Worm (Caenorhabditis elegans) whole organism, young adult: Measurements from ENCODE around the gene K08B12.3.

ENCODE experiments used
- B0261.1 ChIP-seq: sonication (generic microtip); optimal IDR thresholded peaks from 2 replicates; lab custom pipeline; 2016; ENCODE audit warnings: mild to moderate bottlenecking, missing genetic modification characterization, moderate library complexity, missing compliant biosample characterization
- B0336.3 ChIP-seq: fragments of 200-800 bp; sonication (Bioruptor generic); IDR thresholded peaks from 2 replicates; pipeline ENCODE4 v1.3.6; 2022; ENCODE audit warnings: missing genetic modification characterization, missing compliant biosample characterization
- F23B12.7 ChIP-seq: sonication (generic microtip); optimal IDR thresholded peaks from 2 replicates; lab custom pipeline; 2017; ENCODE audit warnings: missing genetic modification characterization, mild to moderate bottlenecking, missing compliant biosample characterization, antibody characterized with exemption, moderate library complexity; ENCODE audit not compliant: insufficient read depth
- F37B4.10 ChIP-seq: fragments of 200-800 bp; sonication (Bioruptor generic); IDR thresholded peaks from 2 replicates; pipeline ENCODE4 v1.3.6; 2022; ENCODE audit warnings: missing genetic modification characterization, missing compliant biosample characterization
- F52B5.7 ChIP-seq: sonication (generic microtip); optimal IDR thresholded peaks from 2 replicates; lab custom pipeline; 2016; ENCODE audit warnings: mild to moderate bottlenecking, missing genetic modification characterization, missing compliant biosample characterization
- F57C9.4 ChIP-seq: sonication (generic microtip); optimal IDR thresholded peaks from 2 replicates; lab custom pipeline; 2017; ENCODE audit warnings: mild to moderate bottlenecking, missing genetic modification characterization, missing compliant biosample characterization
- T07F8.4 ChIP-seq: sonication (generic microtip); optimal IDR thresholded peaks from 2 replicates; lab custom pipeline; 2016; ENCODE audit warnings: mild to moderate bottlenecking, missing genetic modification characterization, moderate library complexity, missing compliant biosample characterization
- T26A5.8 ChIP-seq: sonication (generic microtip); optimal IDR thresholded peaks from 2 replicates; lab custom pipeline; 2016; ENCODE audit warnings: missing genetic modification characterization, missing compliant biosample characterization
- Y53G8AR.9 ChIP-seq: fragments of 200-800 bp; sonication (Bioruptor generic); conservative IDR thresholded peaks from 2 replicates; pipeline ENCODE4 v1.3.6; 2022; ENCODE audit warnings: missing genetic modification reagents, missing genetic modification characterization, missing compliant biosample characterization
- Y56A3A.18 ChIP-seq: fragments of 200-800 bp; sonication (Bioruptor generic); IDR thresholded peaks from 2 replicates; pipeline ENCODE4 v1.3.6; 2022; ENCODE audit warnings: missing genetic modification reagents, missing genetic modification characterization, missing compliant biosample characterization
- Y79H2A.3 ChIP-seq: fragments of 200-800 bp; sonication (Bioruptor generic); conservative IDR thresholded peaks from 2 replicates; pipeline ENCODE4 v1.3.6; 2022; ENCODE audit warnings: missing genetic modification reagents, missing genetic modification characterization, missing compliant biosample characterization
- ZK185.1 ChIP-seq: sonication (generic microtip); optimal IDR thresholded peaks from 2 replicates; lab custom pipeline; 2016; ENCODE audit warnings: mild to moderate bottlenecking, missing genetic modification characterization, missing compliant biosample characterization; ENCODE audit not compliant: poor library complexity, severe bottlenecking
- ama-1 ChIP-seq, 3 experiments: fragments of 150-350 bp in 1 of 3; sonication (generic microtip) in 2 of 3; optimal IDR thresholded peaks; 2 replicates each; lab custom pipeline; 2014 to 2018; ENCODE audit warnings: missing biosample characterization in 2 of 3, missing genetic modification characterization in 2 of 3, missing genetic modification reagents in 2 of 3
- aptf-3 ChIP-seq: fragments of 200-800 bp; sonication (Bioruptor generic); IDR thresholded peaks from 2 replicates; pipeline ENCODE4 v1.3.6; 2022; ENCODE audit warnings: missing genetic modification characterization, missing compliant biosample characterization
- atf-7 ChIP-seq: sonication (generic microtip); optimal IDR thresholded peaks from 2 replicates; lab custom pipeline; 2017; ENCODE audit warnings: mild to moderate bottlenecking, missing genetic modification characterization, missing compliant biosample characterization
- attf-3 ChIP-seq: fragments of 200-800 bp; sonication (Bioruptor generic); conservative IDR thresholded peaks from 2 replicates; pipeline ENCODE4 v1.3.6; 2022; ENCODE audit warnings: missing genetic modification reagents, missing genetic modification characterization, missing compliant biosample characterization
- attf-5 ChIP-seq: fragments of 200-800 bp; sonication (Bioruptor generic); optimal IDR thresholded peaks from 2 replicates; lab custom pipeline; 2018; ENCODE audit warnings: mild to moderate bottlenecking, missing genetic modification characterization, missing compliant biosample characterization
- bed-1 ChIP-seq: fragments of 200-800 bp; sonication (Bioruptor generic); IDR thresholded peaks from 2 replicates; pipeline ENCODE4 v1.3.6; 2022; ENCODE audit warnings: missing genetic modification reagents, missing genetic modification characterization, missing compliant biosample characterization
- ccch-3 ChIP-seq: fragments of 200-800 bp; sonication (Bioruptor generic); optimal IDR thresholded peaks from 2 replicates; lab custom pipeline; 2018; ENCODE audit warnings: mild to moderate bottlenecking, missing genetic modification characterization, missing compliant biosample characterization
- cebp-1 ChIP-seq, 2 experiments: fragments of 200-800 bp in 1 of 2; sonication (Bioruptor generic) in 1 of 2; sonication (generic microtip) in 1 of 2; IDR thresholded peaks in 1 of 2; optimal IDR thresholded peaks in 1 of 2; 2 replicates each; pipeline versions ENCODE4 v1.3.6 to Lab custom; 2017 to 2022; ENCODE audit warnings: missing compliant biosample characterization in 2 of 2, missing genetic modification characterization in 2 of 2, mild to moderate bottlenecking in 1 of 2, missing genetic modification reagents in 1 of 2, moderate library complexity in 1 of 2
- cebp-2 ChIP-seq: fragments of 200-800 bp; sonication (Bioruptor generic); IDR thresholded peaks from 2 replicates; pipeline ENCODE4 v1.3.6; 2022; ENCODE audit warnings: missing genetic modification characterization, missing compliant biosample characterization
- ceh-100 ChIP-seq: fragments of 200-800 bp; sonication (Bioruptor generic); IDR thresholded peaks from 2 replicates; pipeline ENCODE4 v1.3.6; 2022; ENCODE audit warnings: missing genetic modification reagents, missing genetic modification characterization, missing compliant biosample characterization
- dpl-1 ChIP-seq: fragments of 150-350 bp; optimal IDR thresholded peaks from 2 replicates; lab custom pipeline; 2014; ENCODE audit warnings: missing biosample characterization, missing genetic modification reagents, missing genetic modification characterization
- ets-4 ChIP-seq: fragments of 200-800 bp; sonication (Bioruptor generic); optimal IDR thresholded peaks from 2 replicates; lab custom pipeline; 2018; ENCODE audit warnings: mild to moderate bottlenecking, missing genetic modification characterization, missing compliant biosample characterization
- gei-17 ChIP-seq: fragments of 200-800 bp; sonication (Bioruptor generic); optimal IDR thresholded peaks from 2 replicates; lab custom pipeline; 2018; ENCODE audit warnings: mild to moderate bottlenecking, missing genetic modification characterization, missing compliant biosample characterization
- hlh-12 ChIP-seq: sonication (generic microtip); optimal IDR thresholded peaks from 2 replicates; lab custom pipeline; 2016; ENCODE audit warnings: missing genetic modification characterization, missing compliant biosample characterization
- hmg-1.2 ChIP-seq: fragments of 200-800 bp; sonication (Bioruptor generic); IDR thresholded peaks from 2 replicates; pipeline ENCODE4 v1.3.6; 2022; ENCODE audit warnings: missing genetic modification reagents, missing genetic modification characterization, missing compliant biosample characterization
- lin-26 ChIP-seq: fragments of 200-800 bp; sonication (Bioruptor generic); IDR thresholded peaks from 2 replicates; pipeline ENCODE4 v1.3.6; 2022; ENCODE audit warnings: missing genetic modification reagents, missing genetic modification characterization, missing compliant biosample characterization
- mes-4 ChIP-seq: sonication (generic microtip); optimal IDR thresholded peaks from 2 replicates; lab custom pipeline; 2016; ENCODE audit warnings: missing genotype, missing genetic modification characterization, missing compliant biosample characterization
- nhr-120 ChIP-seq: fragments of 200-800 bp; sonication (Bioruptor generic); IDR thresholded peaks from 2 replicates; pipeline ENCODE4 v1.3.6; 2022; ENCODE audit warnings: missing genetic modification characterization, missing compliant biosample characterization
- nhr-179 ChIP-seq: sonication (generic microtip); optimal IDR thresholded peaks from 2 replicates; lab custom pipeline; 2016; ENCODE audit warnings: mild to moderate bottlenecking, missing genetic modification characterization, missing compliant biosample characterization
- pbrm-1 ChIP-seq: fragments of 200-800 bp; sonication (Bioruptor generic); IDR thresholded peaks from 2 replicates; pipeline ENCODE4 v1.3.6; 2022; ENCODE audit warnings: missing genetic modification reagents, missing genetic modification characterization, missing compliant biosample characterization
- pha-4 ChIP-seq: fragments of 150-350 bp; sonication (generic microtip); optimal IDR thresholded peaks from 2 replicates; lab custom pipeline; 2014; ENCODE audit warnings: missing biosample characterization, missing genetic modification reagents, missing genetic modification characterization
- rcor-1 ChIP-seq: fragments of 200-800 bp; sonication (Bioruptor generic); IDR thresholded peaks from 2 replicates; pipeline ENCODE4 v1.3.6; 2022; ENCODE audit warnings: missing genetic modification reagents, missing genetic modification characterization, missing compliant biosample characterization
- rpc-1 ChIP-seq, 2 experiments: fragments of 150-350 bp in 1 of 2; sonication (generic microtip) in 1 of 2; optimal IDR thresholded peaks; 2 replicates each; lab custom pipeline; 2014 to 2018; ENCODE audit warnings: missing biosample characterization in 1 of 2, missing genetic modification characterization in 1 of 2, missing genetic modification reagents in 1 of 2, missing genotype in 1 of 2
- sdz-38 ChIP-seq: sonication (generic microtip); optimal IDR thresholded peaks from 2 replicates; lab custom pipeline; 2016; ENCODE audit warnings: missing genotype, missing genetic modification characterization, missing compliant biosample characterization
- sea-2 ChIP-seq: fragments of 200-800 bp; sonication (Bioruptor generic); IDR thresholded peaks from 2 replicates; pipeline ENCODE4 v1.3.6; 2022; ENCODE audit warnings: missing genetic modification characterization, missing compliant biosample characterization
- snpc-3.4 ChIP-seq: sonication (generic microtip); optimal IDR thresholded peaks from 2 replicates; lab custom pipeline; 2017; ENCODE audit warnings: missing genetic modification characterization, mild to moderate bottlenecking, missing compliant biosample characterization, antibody characterized with exemption, moderate library complexity, missing genotype, missing genetic modification reagents
- sptf-2 ChIP-seq: fragments of 200-800 bp; sonication (Bioruptor generic); optimal IDR thresholded peaks from 2 replicates; lab custom pipeline; 2018; ENCODE audit warnings: mild to moderate bottlenecking, missing genetic modification characterization, missing compliant biosample characterization
- tlf-1 ChIP-seq: fragments of 200-800 bp; sonication (Bioruptor generic); optimal IDR thresholded peaks from 2 replicates; lab custom pipeline; 2018; ENCODE audit warnings: mild to moderate bottlenecking, missing genetic modification characterization, missing compliant biosample characterization
- zim-3 ChIP-seq: sonication (generic microtip); optimal IDR thresholded peaks from 2 replicates; lab custom pipeline; 2017; ENCODE audit warnings: mild to moderate bottlenecking, missing genetic modification characterization, moderate library complexity, missing compliant biosample characterization
- ztf-6 ChIP-seq: fragments of 200-800 bp; sonication (Bioruptor generic); IDR thresholded peaks from 2 replicates; pipeline ENCODE4 v1.3.6; 2022; ENCODE audit warnings: missing genetic modification reagents, missing genetic modification characterization, missing compliant biosample characterization

The K08B12.3 gene

ce11 chrV:6277178-6277834 is 42.3 kb downstream of the K08B12.3 start:
- no peak for TF ChIP-seq nhr-120 (GFP tag; lab: Robert Waterston, UW)
- 0 out of 2 replicates have a peak, but pooled peaks have one; percentile 37 for TF ChIP-seq aptf-3 (GFP tag; lab: Robert Waterston, UW)
- TF ChIP-seq sptf-2 (GFP tag; lab: Kevin White, UChicago) = no peak
- TF ChIP-seq lin-26 (GFP tag; lab: Robert Waterston, UW) = 0 out of 2 replicates have a peak, but pooled peaks have one; percentile 61
- no peak for TF ChIP-seq cebp-2 (GFP tag; lab: Robert Waterston, UW)
- peak; percentile 32 for TF ChIP-seq Y53G8AR.9 (GFP tag; lab: Robert Waterston, UW)
- no peak for TF ChIP-seq attf-3 (GFP tag; lab: Robert Waterston, UW)
- no peak for TF ChIP-seq F37B4.10
- peak; percentile 35 for TF ChIP-seq zim-3 (tag; lab: Kevin White, UChicago)
- 0 out of 2 replicates have a peak, but pooled peaks have one; percentile 3 for TF ChIP-seq B0336.3 (GFP tag; lab: Robert Waterston, UW)
- no peak for TF ChIP-seq dpl-1 (GFP tag; lab: Kevin White, UChicago)
- no peak for TF ChIP-seq atf-7 (tag; lab: Kevin White, UChicago)
- TF ChIP-seq cebp-1 (GFP tag; IDR thresholded peaks at IDR 0.05; lab: Robert Waterston, UW) = no peak
- peak; percentile 30 for TF ChIP-seq cebp-1 (tag; optimal IDR thresholded peaks at IDR 0.05; lab: Kevin White, UChicago)
- TF ChIP-seq hmg-1.2 = peak; percentile 5; the same call in 1 of the 2 replicates
- TF ChIP-seq ama-1 (optimal IDR thresholded peaks at IDR 0.05; lab: Kevin White, UChicago) = peak; percentile 77
- no peak for TF ChIP-seq ama-1 (GFP tag; optimal IDR thresholded peaks at IDR 0.05; lab: Kevin White, UChicago)
- TF ChIP-seq ZK185.1 (tag; lab: Kevin White, UChicago) = peak; percentile 47
- TF ChIP-seq rcor-1 (GFP tag; lab: Robert Waterston, UW) = 0 out of 2 replicates have a peak, but pooled peaks have one; percentile 11
- no peak for TF ChIP-seq F52B5.7
- no peak for TF ChIP-seq mes-4 (tag; lab: Kevin White, UChicago)
- no peak for TF ChIP-seq nhr-179 (tag; lab: Kevin White, UChicago)

ce11 chrV:6278117-6279081 is 43.4 kb downstream of the K08B12.3 start, which contains the start of gene fil-2:
fil-2 (plus strand) TSS chrV:6279031.
- TF ChIP-seq ztf-6 (GFP tag; lab: Robert Waterston, UW) (no peak), tlf-1 (GFP tag; lab: Kevin White, UChicago) (peak; percentile 81), B0261.1 (no peak), mes-4 (tag; lab: Kevin White, UChicago) (no peak), sea-2 (GFP tag; lab: Robert Waterston, UW) (peak; percentile 37; the same call in 1 of the 2 replicates), F23B12.7 (tag; lab: Kevin White, UChicago) (no peak), hlh-12 (tag; lab: Kevin White, UChicago) (no peak), T26A5.8 (peak; percentile 17), pbrm-1 (GFP tag; lab: Robert Waterston, UW) (no peak; the same call in 1 of the 2 replicates), Y79H2A.3 (GFP tag; lab: Robert Waterston, UW) (no peak), F57C9.4 (tag; lab: Kevin White, UChicago) (peak; percentile 38), T07F8.4 (tag; lab: Kevin White, UChicago) (no peak), gei-17 (GFP tag; lab: Kevin White, UChicago) (peak; percentile 63), Y56A3A.18 (GFP tag; lab: Robert Waterston, UW) (peak; percentile 95), F52B5.7 (peak; percentile 12), ets-4 (GFP tag; lab: Kevin White, UChicago) (no peak), snpc-3.4 (tag; lab: Kevin White, UChicago) (no peak), ccch-3 (GFP tag; lab: Kevin White, UChicago) (no peak), rpc-1 (optimal IDR thresholded peaks at IDR 0.05; lab: Kevin White, UChicago) (no peak), rpc-1 (tag; optimal IDR thresholded peaks at IDR 0.05; lab: Kevin White, UChicago) (no peak), attf-5 (GFP tag; lab: Kevin White, UChicago) (no peak), bed-1 (GFP tag; lab: Robert Waterston, UW) (no peak), aptf-3 (GFP tag; lab: Robert Waterston, UW) (no peak), ceh-100 (GFP tag; lab: Robert Waterston, UW) (no peak), sdz-38 (tag; lab: Kevin White, UChicago) (no peak), atf-7 (tag; lab: Kevin White, UChicago) (peak; percentile 80), zim-3 (tag; lab: Kevin White, UChicago) (peak; percentile 31), pha-4 (tag; lab: Kevin White, UChicago) (no peak)
